Worm (Caenorhabditis elegans): ENCODE results near the gene zyg-11.

- no peak for TF ChIP-seq W03F9.2 (tag; optimal IDR thresholded peaks at IDR 0.05)
- no peak for TF ChIP-seq dao-5 (tag; optimal IDR thresholded peaks at IDR 0.05)
Observed at ce11 chrII:8057911-8058310, 40.4 kb downstream of the zyg-11 start.

All from whole organism, L4/young adult.